Worm (Caenorhabditis elegans) whole organism, early embryonic: ENCODE data around the gene Y60C6A.2.

ENCODE experiments used
- F13C5.2 ChIP-seq: sonication (generic microtip); optimal IDR thresholded peaks from 2 replicates; lab custom pipeline; 2017; ENCODE audit warnings: mild to moderate bottlenecking, missing genetic modification characterization, inconsistent platforms, missing compliant biosample characterization
- ama-1 ChIP-seq: fragments of 150-350 bp; optimal IDR thresholded peaks from 2 replicates; lab custom pipeline; 2014
- ceh-13 ChIP-seq: fragments of 200-800 bp; sonication (Bioruptor generic); optimal IDR thresholded peaks from 2 replicates; lab custom pipeline; 2018; ENCODE audit warnings: mild to moderate bottlenecking, missing genetic modification characterization, missing compliant biosample characterization
- ceh-36 ChIP-seq: sonication (generic microtip); optimal IDR thresholded peaks from 2 replicates; lab custom pipeline; 2016; ENCODE audit warnings: missing genetic modification characterization, inconsistent platforms, missing compliant biosample characterization
- hmbx-1 ChIP-seq: sonication (generic microtip); optimal IDR thresholded peaks from 2 replicates; lab custom pipeline; 2016; ENCODE audit warnings: mild to moderate bottlenecking, missing genetic modification characterization, missing compliant biosample characterization
- sea-1 ChIP-seq: fragments of 200-800 bp; sonication (Bioruptor generic); conservative IDR thresholded peaks from 2 replicates; pipeline ENCODE4 v1.3.6; 2022; ENCODE audit warnings: missing genetic modification characterization, missing compliant biosample characterization

ce11 chrV:4770408-4770947, 14.8 kb downstream of the Y60C6A.2 start, which contains the start of gene elt-7:
- no peak for TF ChIP-seq ama-1
- TF ChIP-seq ceh-13 (GFP tag; lab: Kevin White, UChicago): no peak
- TF ChIP-seq ceh-36 (tag; lab: Kevin White, UChicago): no peak
- TF ChIP-seq F13C5.2 (tag; lab: Kevin White, UChicago): no peak
- TF ChIP-seq sea-1 (GFP tag; lab: Robert Waterston, UW): no peak
- TF ChIP-seq hmbx-1 (tag; lab: Kevin White, UChicago): no peak
